Worm (Caenorhabditis elegans) whole organism, L4/young adult: ENCODE data around the gene dylt-3.

ENCODE experiments used
- W03F9.2 ChIP-seq: fragments of 150-350 bp; optimal IDR thresholded peaks from 2 replicates; lab custom pipeline; 2014; ENCODE audit warnings: missing biosample characterization, missing genetic modification characterization
- dao-5 ChIP-seq: sonication (generic microtip); optimal IDR thresholded peaks from 2 replicates; lab custom pipeline; 2016; ENCODE audit warnings: missing genotype, missing genetic modification characterization, moderate library complexity, missing compliant biosample characterization
- him-1 ChIP-seq: sonication (generic microtip); optimal IDR thresholded peaks from 2 replicates; lab custom pipeline; 2016; ENCODE audit warnings: missing genotype, missing genetic modification reagents, missing genetic modification characterization, missing compliant biosample characterization

Gene dylt-3

ce11 chrII:8169283-8169682, 12.3 kb upstream of the dylt-3 start, which contains the start of gene T05C12.15:
Gene T05C12.15, plus strand, starts transcription at chrII:8169583.
- no peak for TF ChIP-seq W03F9.2 (tag; lab: Kevin White, UChicago)

- TF ChIP-seq him-1 (tag; lab: Kevin White, UChicago) (no peak), dao-5 (tag; lab: Kevin White, UChicago) (no peak), W03F9.2 (tag; lab: Kevin White, UChicago) (no peak)
These were observed 11.2 kb upstream of the dylt-3 start, which contains the start of gene T05C12.11 for ce11 chrII:8170374-8170773. Gene T05C12.11, minus strand, starts transcription at chrII:8170474.

DNA sequence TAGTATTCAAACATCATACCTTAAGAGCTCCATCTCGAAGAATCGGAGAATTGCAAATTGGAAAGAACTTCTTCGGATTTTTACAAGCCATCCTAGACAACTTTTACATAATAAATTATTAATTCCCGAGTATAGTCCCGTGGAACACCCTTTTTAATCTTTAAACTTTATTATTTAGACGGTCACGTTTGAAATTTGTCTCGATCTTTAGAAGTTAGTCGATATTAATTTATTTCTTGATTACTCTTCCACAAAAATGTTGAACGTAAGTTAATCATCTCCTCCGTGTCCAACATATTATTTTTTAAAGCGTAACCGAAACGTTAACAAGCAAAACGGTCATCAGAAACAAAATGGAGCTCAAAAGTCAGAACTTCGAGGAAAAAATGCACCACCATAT, 8.1 kb upstream of the dylt-3 start, which contains the start of the genes decr-1.3 and T05C12.1:
Gene decr-1.3, minus strand, starts transcription at position 101 of the 400 bp plus-strand sequence.
Gene T05C12.1, plus strand, starts transcription at position 232 of the 400 bp plus-strand sequence.
- TF ChIP-seq dao-5 (tag; lab: Kevin White, UChicago): no peak
- TF ChIP-seq him-1 (tag; lab: Kevin White, UChicago): no peak
- no peak for TF ChIP-seq W03F9.2 (tag; lab: Kevin White, UChicago)

DNA sequence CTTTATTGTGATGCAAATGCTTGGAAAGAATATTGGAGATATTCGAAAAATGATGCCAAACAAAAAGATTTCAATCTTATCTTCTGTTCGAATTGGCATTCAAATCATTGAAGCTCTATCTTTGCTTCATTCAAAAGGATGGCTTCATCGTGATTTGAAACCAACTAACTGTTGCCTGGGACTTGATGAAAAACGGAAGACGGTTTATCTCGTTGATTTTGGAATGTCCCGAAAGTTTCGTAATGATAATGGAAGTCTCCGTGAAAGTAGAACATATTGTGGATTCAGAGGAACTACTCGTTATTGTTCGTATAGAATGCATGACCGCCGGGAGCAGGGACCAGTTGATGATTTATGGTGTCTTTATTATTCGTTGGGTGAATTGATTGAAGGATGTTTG, 7.4 kb upstream of the dylt-3 start:
- no peak for TF ChIP-seq dao-5 (tag; lab: Kevin White, UChicago)
- TF ChIP-seq him-1 (tag; lab: Kevin White, UChicago): no peak
- TF ChIP-seq W03F9.2 (tag; lab: Kevin White, UChicago): no peak

ce11 chrII:8177095-8177494, 4.4 kb upstream of the dylt-3 start, which contains the start of gene acr-14:
Gene acr-14, minus strand, starts transcription at chrII:8177195.
- TF ChIP-seq W03F9.2 (tag; lab: Kevin White, UChicago) (no peak), dao-5 (tag; lab: Kevin White, UChicago) (no peak), him-1 (tag; lab: Kevin White, UChicago) (no peak)

DNA sequence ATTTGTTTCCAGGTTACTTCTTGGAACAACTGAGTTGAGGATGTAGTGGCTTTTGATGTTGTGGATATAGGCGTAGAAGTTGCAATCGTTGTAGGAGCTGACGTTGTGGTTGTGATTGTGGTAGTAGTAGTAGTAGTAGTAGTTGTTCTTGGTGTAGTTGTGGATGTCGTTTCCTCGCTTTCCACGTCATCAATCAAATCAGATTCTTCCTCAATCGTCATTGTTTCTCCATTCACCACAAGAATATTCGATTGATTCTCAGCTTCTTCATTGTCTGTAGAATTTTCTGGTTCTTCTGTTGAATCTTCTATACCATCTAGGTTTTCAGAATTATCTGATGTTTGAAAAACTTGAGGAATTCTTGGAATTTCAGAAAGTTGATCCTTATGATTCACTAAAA, 2.9 kb upstream of the dylt-3 start:
- TF ChIP-seq W03F9.2 (tag; lab: Kevin White, UChicago) (no peak), him-1 (tag; lab: Kevin White, UChicago) (no peak), dao-5 (tag; lab: Kevin White, UChicago) (no peak)

ce11 chrII:8180281-8180680, 1.3 kb upstream of the dylt-3 start, which contains the start of gene T05C12.4:
Gene T05C12.4, minus strand, starts transcription at chrII:8180381.
- TF ChIP-seq W03F9.2 (tag; lab: Kevin White, UChicago) (no peak), him-1 (tag; lab: Kevin White, UChicago) (no peak), dao-5 (tag; lab: Kevin White, UChicago) (no peak)

DNA sequence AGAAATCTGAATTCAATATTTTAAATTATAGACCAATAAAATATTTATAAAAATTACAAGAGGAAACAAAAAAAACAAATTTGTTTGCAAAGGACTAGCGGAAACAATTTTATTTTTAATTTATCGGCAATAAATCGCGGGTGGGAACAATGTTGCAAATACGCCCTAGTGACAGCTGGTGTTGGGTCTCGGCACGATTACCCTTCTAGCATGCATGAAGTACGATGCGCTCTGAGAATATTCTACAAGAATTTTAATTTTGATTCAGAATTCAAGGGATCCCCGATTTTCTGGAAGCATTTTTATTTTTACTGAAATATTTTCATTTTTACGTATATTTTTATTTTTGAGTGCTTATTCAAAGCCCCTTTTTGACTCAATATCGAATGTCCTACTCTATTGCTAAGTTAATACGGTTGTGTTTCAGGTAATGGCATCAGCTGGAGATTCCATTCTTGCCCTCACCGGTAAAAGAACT, 3.5 kb downstream of the dylt-3 start, which contains the start of the genes mig-5 and cct-1:
Gene mig-5, minus strand, starts transcription at position 8 of the 478 bp plus-strand sequence.
Gene cct-1, plus strand, starts transcription at position 428 of the 478 bp plus-strand sequence.
- no peak for TF ChIP-seq dao-5 (tag; lab: Kevin White, UChicago)
- peak; percentile 96 for TF ChIP-seq W03F9.2 (tag; lab: Kevin White, UChicago)
- peak; percentile 84 for TF ChIP-seq him-1 (tag; lab: Kevin White, UChicago)

DNA sequence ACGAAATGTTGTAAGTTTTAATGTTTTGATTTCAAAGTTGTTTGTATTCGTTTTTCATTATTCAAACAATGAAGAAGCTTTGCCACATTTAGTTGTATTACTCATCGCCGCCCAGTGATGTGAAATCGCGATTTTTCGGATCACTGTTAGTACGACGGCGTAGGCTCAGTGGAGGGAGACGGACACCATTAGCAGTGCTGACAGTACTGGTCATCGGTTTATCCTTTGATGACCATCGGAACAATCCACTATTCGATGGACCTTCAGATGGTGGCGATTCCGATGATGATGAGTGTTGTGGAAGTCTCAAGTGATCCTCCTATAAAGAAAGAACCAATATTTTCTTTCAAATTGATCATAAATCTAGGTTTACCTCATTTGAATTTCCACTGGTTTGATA, 6.0 kb downstream of the dylt-3 start:
- TF ChIP-seq him-1 (tag; lab: Kevin White, UChicago) (no peak), dao-5 (tag; lab: Kevin White, UChicago) (no peak), W03F9.2 (tag; lab: Kevin White, UChicago) (no peak)

DNA sequence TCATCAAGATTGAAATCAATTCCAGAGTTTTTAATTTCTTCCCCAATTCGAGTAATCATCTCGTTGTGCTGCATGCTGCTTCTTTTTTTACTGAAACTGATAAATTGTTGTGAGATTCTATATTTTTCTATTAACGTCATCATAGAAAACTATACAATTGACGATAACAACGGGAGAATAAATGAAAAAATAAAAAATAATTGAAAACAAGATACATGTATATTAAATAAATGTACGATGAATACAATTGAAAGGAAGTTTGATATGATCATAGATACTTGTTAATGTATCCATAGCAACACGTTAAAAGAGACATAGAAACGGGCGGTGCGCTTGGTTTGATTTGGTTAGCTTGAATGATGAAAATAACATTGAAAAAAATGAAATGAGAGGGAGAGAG, 8.9 kb downstream of the dylt-3 start, which contains the start of gene T05C12.8:
Gene T05C12.8, minus strand, starts transcription at position 101 of the 400 bp plus-strand sequence.
- no peak for TF ChIP-seq W03F9.2 (tag; lab: Kevin White, UChicago)
- TF ChIP-seq him-1 (tag; lab: Kevin White, UChicago): no peak
- no peak for TF ChIP-seq dao-5 (tag; lab: Kevin White, UChicago)

ce11 chrII:8193126-8193525, 11.6 kb downstream of the dylt-3 start, which contains the start of gene T05C12.9:
Gene T05C12.9, minus strand, starts transcription at chrII:8193226.
- TF ChIP-seq him-1 (tag; lab: Kevin White, UChicago): no peak
- TF ChIP-seq W03F9.2 (tag; lab: Kevin White, UChicago): no peak
- TF ChIP-seq dao-5 (tag; lab: Kevin White, UChicago): no peak

ce11 chrII:8193922-8194321, 12.4 kb downstream of the dylt-3 start:
- TF ChIP-seq him-1 (tag; lab: Kevin White, UChicago) (no peak), W03F9.2 (tag; lab: Kevin White, UChicago) (no peak), dao-5 (tag; lab: Kevin White, UChicago) (no peak)

ce11 chrII:8198503-8198902, 17.0 kb downstream of the dylt-3 start, which contains the start of gene qua-1:
Gene qua-1, plus strand, starts transcription at chrII:8198803.
- TF ChIP-seq him-1 (tag; lab: Kevin White, UChicago) (no peak), dao-5 (tag; lab: Kevin White, UChicago) (no peak), W03F9.2 (tag; lab: Kevin White, UChicago) (no peak)

ce11 chrII:8199803-8200202, 18.3 kb downstream of the dylt-3 start:
- TF ChIP-seq W03F9.2 (tag; lab: Kevin White, UChicago): no peak
- TF ChIP-seq dao-5 (tag; lab: Kevin White, UChicago): no peak
- TF ChIP-seq him-1 (tag; lab: Kevin White, UChicago): no peak
